Fruit fly (Drosophila melanogaster): ENCODE results near the gene Cyp4d21.
A peak's percentile ranks its signal among the peaks of the same experiment; 100 is the strongest.

The Cyp4d21 gene

DNA sequence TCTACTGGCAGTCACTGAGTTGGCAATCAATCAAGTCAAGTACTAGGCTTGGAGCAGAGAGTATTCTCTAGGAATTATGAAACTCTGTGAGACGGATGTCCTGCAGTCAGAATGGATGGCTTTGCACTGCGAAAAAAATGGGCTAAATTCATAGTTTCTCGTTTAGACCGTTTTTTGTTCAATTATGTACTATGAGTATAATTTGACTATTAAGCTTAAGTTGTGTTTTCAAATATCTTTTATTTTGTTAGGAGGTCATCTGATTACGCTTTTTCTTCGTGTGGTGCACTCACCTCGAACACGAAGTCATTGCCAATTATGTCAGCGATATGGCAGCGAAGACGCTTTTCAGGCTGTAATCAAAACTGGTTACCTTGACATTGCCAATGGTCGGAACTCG, 22.1 kb downstream of the Cyp4d21 start:
- TF ChIP-seq CG34367 (tag; optimal IDR thresholded peaks at IDR 0.05) = no peak
- TF ChIP-seq Pif1B (GFP tag; optimal IDR thresholded peaks at IDR 0.05) = peak; percentile 29
- peak; percentile 5 for TF ChIP-seq CG15710 (tag; optimal IDR thresholded peaks at IDR 0.05)
- TF ChIP-seq CG9948 (tag; optimal IDR thresholded peaks at IDR 0.05) = peak; percentile 50
- no peak for TF ChIP-seq CG32121 (GFP tag; IDR thresholded peaks at IDR 0.05)
- peak; percentile 76 for TF ChIP-seq CG14655 (GFP tag; optimal IDR thresholded peaks at IDR 0.05)
- TF ChIP-seq rn (GFP tag; IDR thresholded peaks at IDR 0.05) = no peak
- 0 out of 3 replicates have a peak, but pooled peaks have one; percentile 27 for TF ChIP-seq CG4496 (GFP tag; IDR thresholded peaks at IDR 0.05)
- TF ChIP-seq D1 (tag; optimal IDR thresholded peaks at IDR 0.05) = no peak
- TF ChIP-seq CG17806 (tag; optimal IDR thresholded peaks at IDR 0.05) = peak; percentile 45
- peak; percentile 35 for TF ChIP-seq CG8159 (tag; optimal IDR thresholded peaks at IDR 0.05)
- TF ChIP-seq Ets98B (GFP tag; IDR thresholded peaks at IDR 0.05) = peak; percentile 36; the same call in 1 of the 2 replicates
- TF ChIP-seq CG8301 (tag; optimal IDR thresholded peaks at IDR 0.05) = peak; percentile 77
- TF ChIP-seq Snoo (tag; optimal IDR thresholded peaks at IDR 0.05) = no peak
- TF ChIP-seq fd96Ca (GFP tag; IDR thresholded peaks at IDR 0.05) = peak; percentile 74
- no peak for TF ChIP-seq EcR (GFP tag; optimal IDR thresholded peaks at IDR 0.05)
- TF ChIP-seq CG13204 (GFP tag; optimal IDR thresholded peaks at IDR 0.05) = no peak
- TF ChIP-seq CG10348 (GFP tag; IDR thresholded peaks at IDR 0.05) = no peak
- no peak for TF ChIP-seq gl (tag; optimal IDR thresholded peaks at IDR 0.05)
- peak; percentile 53 for TF ChIP-seq Pif1A (GFP tag; optimal IDR thresholded peaks at IDR 0.05)
- peak; percentile 19; the same call in 1 of the 2 replicates for TF ChIP-seq CG12605 (GFP tag; IDR thresholded peaks at IDR 0.05)

- TF ChIP-seq D1 (tag; optimal IDR thresholded peaks at IDR 0.05) = no peak
- no peak for TF ChIP-seq CG8301 (tag; optimal IDR thresholded peaks at IDR 0.05)
- no peak for TF ChIP-seq CG14655 (GFP tag; optimal IDR thresholded peaks at IDR 0.05)
- no peak for TF ChIP-seq Pif1B (GFP tag; optimal IDR thresholded peaks at IDR 0.05)
- no peak for TF ChIP-seq CG9948 (tag; optimal IDR thresholded peaks at IDR 0.05)
- no peak for TF ChIP-seq CG4496 (GFP tag; IDR thresholded peaks at IDR 0.05)
- no peak for TF ChIP-seq gl (tag; optimal IDR thresholded peaks at IDR 0.05)
- TF ChIP-seq CG32121 (GFP tag; IDR thresholded peaks at IDR 0.05) = no peak
- no peak for TF ChIP-seq CG34367 (tag; optimal IDR thresholded peaks at IDR 0.05)
- no peak for TF ChIP-seq Snoo (tag; optimal IDR thresholded peaks at IDR 0.05)
- TF ChIP-seq CG15710 (tag; optimal IDR thresholded peaks at IDR 0.05) = no peak
- TF ChIP-seq Ets98B (GFP tag; IDR thresholded peaks at IDR 0.05) = no peak
- no peak for TF ChIP-seq CG13204 (GFP tag; optimal IDR thresholded peaks at IDR 0.05)
- no peak for TF ChIP-seq CG8159 (tag; optimal IDR thresholded peaks at IDR 0.05)
- TF ChIP-seq Pif1A (GFP tag; optimal IDR thresholded peaks at IDR 0.05) = no peak
- TF ChIP-seq fd96Ca (GFP tag; IDR thresholded peaks at IDR 0.05) = no peak
- no peak for TF ChIP-seq rn (GFP tag; IDR thresholded peaks at IDR 0.05)
- no peak for TF ChIP-seq EcR (GFP tag; optimal IDR thresholded peaks at IDR 0.05)
- no peak for TF ChIP-seq CG12605 (GFP tag; IDR thresholded peaks at IDR 0.05)
Measured at dm6 chr2L:7628382-7628965, 23.1 kb downstream of the Cyp4d21 start.

DNA sequence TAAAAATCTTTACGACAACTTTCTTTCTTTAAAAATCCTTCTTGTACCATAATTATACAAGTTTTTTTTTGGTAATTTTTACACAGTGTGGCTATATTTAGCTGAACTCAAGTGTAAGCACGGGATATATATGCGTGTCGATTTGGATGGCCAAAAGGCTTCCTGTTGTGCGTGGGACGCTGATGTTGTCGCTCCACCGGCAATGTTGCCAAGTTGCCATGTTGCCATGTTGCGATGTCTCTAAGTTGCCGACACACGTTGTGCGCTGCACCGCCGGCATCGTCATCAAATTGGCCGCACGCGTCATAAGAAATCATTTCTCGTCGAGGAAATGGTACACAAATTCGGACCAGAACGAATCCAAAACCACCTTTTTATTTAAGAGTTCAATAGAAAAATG, 25.3 kb downstream of the Cyp4d21 start:
- TF ChIP-seq CG15710 (tag; optimal IDR thresholded peaks at IDR 0.05) = no peak
- no peak for TF ChIP-seq Snoo (tag; optimal IDR thresholded peaks at IDR 0.05)
- no peak for TF ChIP-seq gl (tag; optimal IDR thresholded peaks at IDR 0.05)
- no peak for TF ChIP-seq CG10348 (GFP tag; IDR thresholded peaks at IDR 0.05)
- TF ChIP-seq CG17806 (tag; optimal IDR thresholded peaks at IDR 0.05) = no peak
- TF ChIP-seq CG9948 (tag; optimal IDR thresholded peaks at IDR 0.05) = no peak
- no peak for TF ChIP-seq EcR (GFP tag; optimal IDR thresholded peaks at IDR 0.05)
- no peak for TF ChIP-seq Ets98B (GFP tag; IDR thresholded peaks at IDR 0.05)
- TF ChIP-seq Pif1A (GFP tag; optimal IDR thresholded peaks at IDR 0.05) = no peak
- TF ChIP-seq fd96Ca (GFP tag; IDR thresholded peaks at IDR 0.05) = no peak
- TF ChIP-seq CG4496 (GFP tag; IDR thresholded peaks at IDR 0.05) = no peak
- TF ChIP-seq CG14655 (GFP tag; optimal IDR thresholded peaks at IDR 0.05) = no peak
- no peak for TF ChIP-seq D1 (tag; optimal IDR thresholded peaks at IDR 0.05)
- no peak for TF ChIP-seq rn (GFP tag; IDR thresholded peaks at IDR 0.05)
- TF ChIP-seq CG8159 (tag; optimal IDR thresholded peaks at IDR 0.05) = no peak
- TF ChIP-seq CG13204 (GFP tag; optimal IDR thresholded peaks at IDR 0.05) = no peak
- no peak for TF ChIP-seq CG12605 (GFP tag; IDR thresholded peaks at IDR 0.05)
- TF ChIP-seq CG32121 (GFP tag; IDR thresholded peaks at IDR 0.05) = no peak
- TF ChIP-seq Pif1B (GFP tag; optimal IDR thresholded peaks at IDR 0.05) = no peak

dm6 chr2L:7632783-7633182, 27.4 kb downstream of the Cyp4d21 start:
- TF ChIP-seq rn (GFP tag; IDR thresholded peaks at IDR 0.05) (no peak), Ets98B (GFP tag; IDR thresholded peaks at IDR 0.05) (no peak), CG13204 (GFP tag; optimal IDR thresholded peaks at IDR 0.05) (no peak), fd96Ca (GFP tag; IDR thresholded peaks at IDR 0.05) (no peak), D1 (tag; optimal IDR thresholded peaks at IDR 0.05) (no peak), Pif1B (GFP tag; optimal IDR thresholded peaks at IDR 0.05) (no peak), CG17806 (tag; optimal IDR thresholded peaks at IDR 0.05) (no peak), CG32121 (GFP tag; IDR thresholded peaks at IDR 0.05) (no peak), CG9948 (tag; optimal IDR thresholded peaks at IDR 0.05) (no peak), gl (tag; optimal IDR thresholded peaks at IDR 0.05) (no peak), CG15710 (tag; optimal IDR thresholded peaks at IDR 0.05) (no peak), Snoo (tag; optimal IDR thresholded peaks at IDR 0.05) (no peak), CG14655 (GFP tag; optimal IDR thresholded peaks at IDR 0.05) (no peak), CG34367 (tag; optimal IDR thresholded peaks at IDR 0.05) (no peak), CG8159 (tag; optimal IDR thresholded peaks at IDR 0.05) (no peak), CG8301 (tag; optimal IDR thresholded peaks at IDR 0.05) (no peak)

DNA sequence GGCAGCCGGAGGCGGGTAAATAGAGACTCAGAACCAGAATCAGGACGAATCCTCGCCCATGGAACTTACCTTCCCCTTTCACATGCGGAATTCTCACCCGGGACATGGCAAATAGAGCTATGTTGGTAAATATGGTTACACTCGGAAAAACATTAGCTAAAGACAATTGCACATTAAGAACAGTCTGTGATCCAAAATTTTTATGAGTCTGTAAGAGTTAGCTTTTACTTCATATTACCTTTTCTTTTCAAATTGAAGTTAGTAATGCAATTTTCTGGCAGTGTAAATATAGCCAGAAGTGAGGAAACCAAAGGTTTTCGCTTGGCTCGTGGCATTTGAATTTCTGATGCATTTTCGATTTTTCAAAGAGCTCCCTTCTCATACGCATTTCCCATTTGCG, 29.8 kb downstream of the Cyp4d21 start:
- TF ChIP-seq CG8159 (tag; optimal IDR thresholded peaks at IDR 0.05) (peak; percentile 10), CG13204 (GFP tag; optimal IDR thresholded peaks at IDR 0.05) (no peak), Ets98B (GFP tag; IDR thresholded peaks at IDR 0.05) (peak; percentile 37), CG8301 (tag; optimal IDR thresholded peaks at IDR 0.05) (peak; percentile 43), CG14655 (GFP tag; optimal IDR thresholded peaks at IDR 0.05) (peak; percentile 50), D1 (tag; optimal IDR thresholded peaks at IDR 0.05) (no peak), fd96Ca (GFP tag; IDR thresholded peaks at IDR 0.05) (0 out of 3 replicates have a peak, but pooled peaks have one; percentile 20), Snoo (tag; optimal IDR thresholded peaks at IDR 0.05) (no peak), CG4496 (GFP tag; IDR thresholded peaks at IDR 0.05) (0 out of 3 replicates have a peak, but pooled peaks have one; percentile 46), Pif1B (GFP tag; optimal IDR thresholded peaks at IDR 0.05) (no peak), Pif1A (GFP tag; optimal IDR thresholded peaks at IDR 0.05) (peak; percentile 13), CG17806 (tag; optimal IDR thresholded peaks at IDR 0.05) (peak; percentile 17), rn (GFP tag; IDR thresholded peaks at IDR 0.05) (0 out of 2 replicates have a peak, but pooled peaks have one; percentile 3)
